Worm (Caenorhabditis elegans): ENCODE measurements around the gene F02H6.2.

DNA sequence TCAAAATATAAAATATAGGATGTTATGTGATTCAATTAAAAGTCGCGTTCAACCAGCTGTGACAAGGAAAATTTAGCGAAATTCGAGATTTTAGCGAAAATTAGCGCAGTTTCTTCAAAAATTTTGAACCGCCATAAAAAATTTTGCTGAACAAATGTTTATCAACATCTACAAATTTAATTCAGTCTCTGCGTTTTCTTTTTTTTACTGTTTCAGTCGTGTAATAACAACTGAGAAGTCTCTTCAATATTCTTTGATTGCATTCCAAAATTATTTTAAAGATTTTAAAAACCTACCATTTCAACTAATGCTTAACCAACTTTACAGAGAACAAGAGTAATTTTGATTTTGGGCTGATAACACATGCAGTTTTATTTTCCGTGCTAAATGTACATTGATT, 32.2 kb upstream of the F02H6.2 start:
- TF ChIP-seq unc-39 (tag; optimal IDR thresholded peaks at IDR 0.05) (no peak), ces-1 (GFP tag; optimal IDR thresholded peaks at IDR 0.05) (no peak)

Data from whole organism, mixed stage, embryonic.